Fruit fly (Drosophila melanogaster): ENCODE data around the gene ORMDL.

The ORMDL gene

dm6 chr3L:21634152-21634689 lies 884 bp upstream of the ORMDL start, which contains the start of gene MED1 (continued):
- TF ChIP-seq sens (GFP tag): no peak
- TF ChIP-seq sob (GFP tag; IDR thresholded peaks at IDR 0.05): no peak
- no peak for TF ChIP-seq CG8089 (GFP tag; optimal IDR thresholded peaks at IDR 0.05)
- no peak for TF ChIP-seq stc (GFP tag; IDR thresholded peaks at IDR 0.05)
- peak; percentile 29 for TF ChIP-seq trem (tag; optimal IDR thresholded peaks at IDR 0.05)
- peak; percentile 40 for TF ChIP-seq CG3847 (GFP tag; IDR thresholded peaks at IDR 0.05)
- no peak for TF ChIP-seq ato (GFP tag; IDR thresholded peaks at IDR 0.05; ENCODE audit: partially characterized antibody)
- TF ChIP-seq stwl (tag; optimal IDR thresholded peaks at IDR 0.05): peak; percentile 71
- TF ChIP-seq Ada2b (GFP tag; IDR thresholded peaks at IDR 0.05): no peak
- no peak for TF ChIP-seq gsb-n (tag; optimal IDR thresholded peaks at IDR 0.05)
- TF ChIP-seq trh (GFP tag; optimal IDR thresholded peaks at IDR 0.05): no peak
- no peak for TF ChIP-seq Optix (GFP tag; IDR thresholded peaks at IDR 0.05)
- no peak for TF ChIP-seq schlank (tag; optimal IDR thresholded peaks at IDR 0.05)
- peak; percentile 73 for TF ChIP-seq CG9797 (GFP tag; optimal IDR thresholded peaks at IDR 0.05)
- TF ChIP-seq kah (GFP tag; optimal IDR thresholded peaks at IDR 0.05): no peak
- TF ChIP-seq chn (GFP tag; optimal IDR thresholded peaks at IDR 0.05): no peak
- no peak for TF ChIP-seq sisA (GFP tag; IDR thresholded peaks at IDR 0.05)
- no peak for TF ChIP-seq CG1529 (GFP tag; optimal IDR thresholded peaks at IDR 0.05)
- TF ChIP-seq Hmx (GFP tag; optimal IDR thresholded peaks at IDR 0.05): no peak
- no peak for TF ChIP-seq CG14050 (GFP tag; IDR thresholded peaks at IDR 0.05)
- peak; percentile 39; the same call in 1 of the 2 replicates for TF ChIP-seq Rfx (GFP tag; IDR thresholded peaks at IDR 0.05)
- TF ChIP-seq dpn (GFP tag; optimal IDR thresholded peaks at IDR 0.05): no peak
- no peak for TF ChIP-seq B-H2 (GFP tag; optimal IDR thresholded peaks at IDR 0.05)
- no peak for TF ChIP-seq CG12942 (GFP tag; optimal IDR thresholded peaks at IDR 0.05)
- no peak for TF ChIP-seq gcm2 (GFP tag; optimal IDR thresholded peaks at IDR 0.05)
- TF ChIP-seq grn (GFP tag; optimal IDR thresholded peaks at IDR 0.05): no peak
- TF ChIP-seq Lhr (GFP tag; optimal IDR thresholded peaks at IDR 0.05): peak; percentile 17
- no peak for TF ChIP-seq mirr (GFP tag; optimal IDR thresholded peaks at IDR 0.05)
- no peak for TF ChIP-seq CG18764 (GFP tag; optimal IDR thresholded peaks at IDR 0.05)
- no peak for TF ChIP-seq Vsx1 (GFP tag; optimal IDR thresholded peaks at IDR 0.05)
- no peak for TF ChIP-seq pita (GFP tag; optimal IDR thresholded peaks at IDR 0.05)
- no peak for TF ChIP-seq CG8290 (GFP tag; optimal IDR thresholded peaks at IDR 0.05)
- TF ChIP-seq CG8290 (tag; optimal IDR thresholded peaks at IDR 0.05): no peak
- no peak for TF ChIP-seq Ets65A (GFP tag)
- TF ChIP-seq gfzf (GFP tag; optimal IDR thresholded peaks at IDR 0.05): peak; percentile 75
- peak; percentile 70 for TF ChIP-seq YL-1 (GFP tag; optimal IDR thresholded peaks at IDR 0.05)
- no peak for TF ChIP-seq ewg (GFP tag; optimal IDR thresholded peaks at IDR 0.05)
- TF ChIP-seq crol (GFP tag; IDR thresholded peaks at IDR 0.05): no peak
- TF ChIP-seq az2 (GFP tag; optimal IDR thresholded peaks at IDR 0.05): no peak
- no peak for TF ChIP-seq D19A (tag; optimal IDR thresholded peaks at IDR 0.05)
- TF ChIP-seq CG7357 (GFP tag; IDR thresholded peaks at IDR 0.05): peak; percentile 93
- no peak for TF ChIP-seq CG6854 (GFP tag; optimal IDR thresholded peaks at IDR 0.05)
- peak; percentile 31 for TF ChIP-seq CoRest (tag; optimal IDR thresholded peaks at IDR 0.05)
- TF ChIP-seq gcm (GFP tag; optimal IDR thresholded peaks at IDR 0.05): no peak
- TF ChIP-seq CG32772 (GFP tag; IDR thresholded peaks at IDR 0.05): no peak
- TF ChIP-seq Opbp (GFP tag; IDR thresholded peaks at IDR 0.05; ENCODE audit: partially characterized antibody): 0 out of 3 replicates have a peak, but pooled peaks have one; percentile 14
- TF ChIP-seq bigmax (GFP tag; optimal IDR thresholded peaks at IDR 0.05): no peak
- TF ChIP-seq CG10979 (tag; optimal IDR thresholded peaks at IDR 0.05): peak; percentile 0
- no peak for TF ChIP-seq Fer3 (tag; optimal IDR thresholded peaks at IDR 0.05)
- no peak for TF ChIP-seq fd96Cb (tag; optimal IDR thresholded peaks at IDR 0.05)

Data from whole organism, embryonic.